Fruit fly (Drosophila melanogaster): ENCODE measurements around the gene CG1812.

CG1812 gene

DNA sequence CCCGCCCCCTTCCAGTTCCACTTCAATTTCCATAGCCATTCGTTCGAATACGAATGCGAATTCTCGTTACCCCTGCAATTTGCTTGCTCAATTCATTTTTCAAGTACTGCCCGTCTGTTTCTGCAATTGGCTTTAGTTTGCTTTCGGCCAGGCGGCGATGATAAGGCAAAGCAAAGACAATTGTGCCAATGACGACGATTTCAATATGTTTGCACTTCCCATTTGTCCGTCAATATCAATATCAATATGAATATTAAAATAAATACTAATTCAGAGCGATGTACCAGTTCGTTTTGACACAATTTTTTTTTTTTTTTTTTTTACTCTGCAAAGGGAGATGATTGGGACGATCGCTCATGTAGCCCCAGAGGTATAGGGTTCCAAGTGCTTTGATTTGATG, 5.4 kb upstream of the CG1812 start (continued):
- TF ChIP-seq vnd (GFP tag; IDR thresholded peaks at IDR 0.05; ENCODE audit: partially characterized antibody) = no peak
- 0 out of 2 replicates have a peak, but pooled peaks have one; percentile 26 for TF ChIP-seq ap (GFP tag; IDR thresholded peaks at IDR 0.05)
- TF ChIP-seq CG4424 (GFP tag; optimal IDR thresholded peaks at IDR 0.05) = peak; percentile 29
- no peak for TF ChIP-seq CG16813 (GFP tag; IDR thresholded peaks at IDR 0.05; ENCODE audit: partially characterized antibody)
- peak; percentile 50; the same call in 1 of the 2 replicates for TF ChIP-seq Atf6 (GFP tag; IDR thresholded peaks at IDR 0.05)
- TF ChIP-seq CG2678 (tag; optimal IDR thresholded peaks at IDR 0.05) = peak; percentile 54
- TF ChIP-seq CG4360 (GFP tag; IDR thresholded peaks at IDR 0.05) = 0 out of 2 replicates have a peak, but pooled peaks have one; percentile 28
- TF ChIP-seq Hmr (GFP tag; optimal IDR thresholded peaks at IDR 0.05) = peak; percentile 44
- peak; percentile 19; the same call in 1 of the 2 replicates for TF ChIP-seq E2f2 (GFP tag; IDR thresholded peaks at IDR 0.05)
- peak; percentile 7 for TF ChIP-seq CG8290 (GFP tag; optimal IDR thresholded peaks at IDR 0.05)
- peak in 1 of 2 experiments; percentile 15 for TF ChIP-seq CG8290 (tag; optimal IDR thresholded peaks at IDR 0.05)
- TF ChIP-seq CG2199 (GFP tag; IDR thresholded peaks at IDR 0.05) = peak; percentile 64; the same call in 1 of the 3 replicates
- no peak for TF ChIP-seq sima (GFP tag; optimal IDR thresholded peaks at IDR 0.05)
- TF ChIP-seq CG14441 (GFP tag; IDR thresholded peaks at IDR 0.05) = peak; percentile 30; the same call in 1 of the 2 replicates
- peak; percentile 24 for TF ChIP-seq CG13296 (GFP tag; optimal IDR thresholded peaks at IDR 0.05)
- peak; percentile 37; the same call in 1 of the 2 replicates for TF ChIP-seq Ada2b (GFP tag; IDR thresholded peaks at IDR 0.05)
- TF ChIP-seq sob (GFP tag; IDR thresholded peaks at IDR 0.05) = peak; percentile 61
- TF ChIP-seq CG17328 (GFP tag; IDR thresholded peaks at IDR 0.05) = peak; percentile 58
- no peak for TF ChIP-seq CG32772 (GFP tag; IDR thresholded peaks at IDR 0.05)
- TF ChIP-seq CG14014 (GFP tag; IDR thresholded peaks at IDR 0.05) = peak; percentile 38; the same call in 1 of the 2 replicates
- TF ChIP-seq Fer3 (tag; optimal IDR thresholded peaks at IDR 0.05) = peak; percentile 18
- peak; percentile 36 for TF ChIP-seq CG10462 (GFP tag; optimal IDR thresholded peaks at IDR 0.05)
- no peak for TF ChIP-seq wdn (GFP tag; IDR thresholded peaks at IDR 0.05)
- no peak for TF ChIP-seq scrt (GFP tag; optimal IDR thresholded peaks at IDR 0.05)
- TF ChIP-seq Meics (GFP tag; optimal IDR thresholded peaks at IDR 0.05) = peak; percentile 35
- no peak for TF ChIP-seq CG7745 (tag; optimal IDR thresholded peaks at IDR 0.05)
- no peak for TF ChIP-seq CG12219 (GFP tag; optimal IDR thresholded peaks at IDR 0.05)
- peak; percentile 51 for TF ChIP-seq CG11247 (GFP tag; IDR thresholded peaks at IDR 0.05)
- peak; percentile 85 for TF ChIP-seq ATbp (GFP tag; optimal IDR thresholded peaks at IDR 0.05)
- TF ChIP-seq Bdp1 (GFP tag; optimal IDR thresholded peaks at IDR 0.05) = peak; percentile 5
- no peak for TF ChIP-seq insv (GFP tag; optimal IDR thresholded peaks at IDR 0.05)
- TF ChIP-seq zfh2 (GFP tag; optimal IDR thresholded peaks at IDR 0.05) = no peak
- TF ChIP-seq sens (GFP tag) = peak; percentile 91
- TF ChIP-seq ranshi (GFP tag; IDR thresholded peaks at IDR 0.05) = no peak; the same call in 1 of the 2 replicates
- peak; percentile 52 for TF ChIP-seq CG6813 (GFP tag; optimal IDR thresholded peaks at IDR 0.05)
- peak; percentile 65 for TF ChIP-seq CG10209 (GFP tag; optimal IDR thresholded peaks at IDR 0.05)
- TF ChIP-seq row (GFP tag; IDR thresholded peaks at IDR 0.05) = no peak
- TF ChIP-seq CG3847 (GFP tag; IDR thresholded peaks at IDR 0.05) = no peak
- no peak for TF ChIP-seq CG3995 (GFP tag; optimal IDR thresholded peaks at IDR 0.05)
- TF ChIP-seq Jarid2 (GFP tag; optimal IDR thresholded peaks at IDR 0.05) = peak; percentile 11
- peak; percentile 21 for TF ChIP-seq tio (GFP tag; optimal IDR thresholded peaks at IDR 0.05)
- TF ChIP-seq CG17361 (GFP tag; IDR thresholded peaks at IDR 0.05) = 0 out of 3 replicates have a peak, but pooled peaks have one; percentile 14
- peak; percentile 71; the same call in 1 of the 2 replicates for TF ChIP-seq CG1024 (GFP tag; IDR thresholded peaks at IDR 0.05)
- peak; percentile 45 for TF ChIP-seq nau (GFP tag; optimal IDR thresholded peaks at IDR 0.05)
- TF ChIP-seq Oli (tag; optimal IDR thresholded peaks at IDR 0.05) = peak; percentile 12
- TF ChIP-seq CG4854 (GFP tag; optimal IDR thresholded peaks at IDR 0.05) = peak; percentile 34
- TF ChIP-seq CG1233 (GFP tag; optimal IDR thresholded peaks at IDR 0.05) = peak; percentile 41
- TF ChIP-seq CG32532 (GFP tag; IDR thresholded peaks at IDR 0.05) = no peak
- TF ChIP-seq CG7839 (tag; optimal IDR thresholded peaks at IDR 0.05) = peak; percentile 5
- TF ChIP-seq CG18476 (GFP tag; optimal IDR thresholded peaks at IDR 0.05) = peak; percentile 35
- TF ChIP-seq CG15011 (GFP tag; optimal IDR thresholded peaks at IDR 0.05) = peak; percentile 18
